Fruit fly (Drosophila melanogaster) whole organism, prepupa: Measurements from ENCODE around the gene Zcchc7.

Source experiments
- Blimp-1 ChIP-seq: fragments of 200-800 bp; sonication (Bioruptor generic); optimal IDR thresholded peaks from 3 replicates; lab custom pipeline; 2017; ENCODE audit warnings: missing biosample characterization, missing genetic modification characterization, mild to moderate bottlenecking, moderate library complexity, missing genetic modification reagents
- CG10631 ChIP-seq: fragments of 200-800 bp; sonication (Bioruptor generic); optimal IDR thresholded peaks from 2 replicates; lab custom pipeline; 2016; ENCODE audit warnings: missing biosample characterization, missing genetic modification characterization
- CG10669 ChIP-seq: fragments of 200-800 bp; sonication (Bioruptor generic); optimal IDR thresholded peaks from 3 replicates; lab custom pipeline; 2018; ENCODE audit warnings: missing biosample characterization, mild to moderate bottlenecking, missing genetic modification characterization, moderate library complexity
- CG11762 ChIP-seq: fragments of 200-800 bp; sonication (Bioruptor generic); optimal IDR thresholded peaks from 3 replicates; lab custom pipeline; 2016; ENCODE audit warnings: missing biosample characterization, missing genetic modification characterization; ENCODE audit not compliant: insufficient read depth
- CG11902 ChIP-seq: fragments of 200-800 bp; sonication (Bioruptor generic); optimal IDR thresholded peaks from 3 replicates; lab custom pipeline; 2016; ENCODE audit warnings: missing biosample characterization, missing genetic modification characterization
- CG15336 ChIP-seq: fragments of 200-800 bp; sonication (Bioruptor generic); IDR thresholded peaks from 2 replicates; pipeline ENCODE4 v1.3.6; 2022; ENCODE audit warnings: missing biosample characterization, missing genetic modification characterization
- CG1621 ChIP-seq: fragments of 200-800 bp; sonication (Bioruptor generic); optimal IDR thresholded peaks from 3 replicates; lab custom pipeline; 2018; ENCODE audit warnings: missing biosample characterization, mild to moderate bottlenecking, missing genetic modification characterization
- CG3032 ChIP-seq: fragments of 200-800 bp; optimal IDR thresholded peaks from 2 replicates; lab custom pipeline; 2019; ENCODE audit warnings: missing biosample characterization, mild to moderate bottlenecking, missing genetic modification characterization, moderate library complexity
- CG31627 ChIP-seq: fragments of 200-800 bp; sonication (Bioruptor generic); optimal IDR thresholded peaks from 3 replicates; lab custom pipeline; 2016; ENCODE audit warnings: missing biosample characterization, missing genetic modification characterization
- CG32006 ChIP-seq: fragments of 200-800 bp; sonication (Bioruptor generic); optimal IDR thresholded peaks from 3 replicates; lab custom pipeline; 2017; ENCODE audit warnings: missing biosample characterization, mild to moderate bottlenecking, missing genetic modification characterization
- CG34406 ChIP-seq: fragments of 200-800 bp; sonication (Bioruptor generic); optimal IDR thresholded peaks from 3 replicates; lab custom pipeline; 2016; ENCODE audit warnings: missing biosample characterization, missing genetic modification characterization
- CG3919 ChIP-seq: fragments of 200-800 bp; sonication (Bioruptor generic); optimal IDR thresholded peaks from 3 replicates; lab custom pipeline; 2016; ENCODE audit warnings: missing biosample characterization, missing genetic modification characterization
- CG4318 ChIP-seq: fragments of 200-800 bp; sonication (Bioruptor generic); optimal IDR thresholded peaks from 3 replicates; lab custom pipeline; 2017; ENCODE audit warnings: missing biosample characterization, mild to moderate bottlenecking, missing genetic modification characterization
- CG6276 ChIP-seq: fragments of 200-800 bp; sonication (Bioruptor generic); optimal IDR thresholded peaks from 2 replicates; lab custom pipeline; 2017; ENCODE audit warnings: missing biosample characterization, mild to moderate bottlenecking, missing genetic modification characterization
- CG6792 ChIP-seq: fragments of 200-800 bp; sonication (Bioruptor generic); optimal IDR thresholded peaks from 3 replicates; lab custom pipeline; 2016; ENCODE audit warnings: missing biosample characterization, missing genetic modification characterization
- CG6854 ChIP-seq: fragments of 200-800 bp; sonication (Bioruptor generic); optimal IDR thresholded peaks from 2 replicates; lab custom pipeline; 2017; ENCODE audit warnings: missing biosample characterization, mild to moderate bottlenecking, missing genetic modification characterization
- CG7368 ChIP-seq: fragments of 200-800 bp; sonication (Bioruptor generic); optimal IDR thresholded peaks from 3 replicates; lab custom pipeline; 2016; ENCODE audit warnings: missing biosample characterization, missing genetic modification characterization
- CG8119 ChIP-seq: fragments of 200-800 bp; sonication (Bioruptor generic); IDR thresholded peaks from 3 replicates; pipeline ENCODE4 v1.3.6; 2022; ENCODE audit warnings: missing biosample characterization, missing genetic modification characterization
- CG8319 ChIP-seq: fragments of 200-800 bp; sonication (Bioruptor generic); optimal IDR thresholded peaks from 3 replicates; lab custom pipeline; 2016; ENCODE audit warnings: missing biosample characterization, missing genetic modification characterization
- CG8632 ChIP-seq: fragments of 200-800 bp; sonication (Bioruptor generic); optimal IDR thresholded peaks from 3 replicates; lab custom pipeline; 2016; ENCODE audit warnings: missing biosample characterization, missing genetic modification characterization
- CG9139 ChIP-seq: fragments of 200-800 bp; sonication (Bioruptor generic); optimal IDR thresholded peaks from 3 replicates; lab custom pipeline; 2017; ENCODE audit warnings: missing biosample characterization, mild to moderate bottlenecking, missing genetic modification characterization
- Eip75B ChIP-seq: fragments of 200-800 bp; sonication (Bioruptor generic); optimal IDR thresholded peaks from 3 replicates; lab custom pipeline; 2016; ENCODE audit warnings: missing biosample characterization, missing genetic modification characterization
- Eip78C ChIP-seq: fragments of 200-800 bp; sonication (Bioruptor generic); peaks from one replicate; lab custom pipeline; 2016; ENCODE audit warnings: missing biosample characterization, missing genetic modification characterization
- Eip93F ChIP-seq: fragments of 200-800 bp; sonication (Bioruptor generic); optimal IDR thresholded peaks from 2 replicates; lab custom pipeline; 2016; ENCODE audit warnings: missing biosample characterization, mild to moderate bottlenecking, missing genetic modification characterization
- Ets96B ChIP-seq: fragments of 200-800 bp; optimal IDR thresholded peaks from 2 replicates; lab custom pipeline; 2019; ENCODE audit warnings: missing biosample characterization, mild to moderate bottlenecking, missing genetic modification characterization, moderate library complexity
- Gug ChIP-seq: fragments of 200-800 bp; sonication (Bioruptor generic); IDR thresholded peaks from 2 replicates; pipeline ENCODE4 v1.3.6; 2022; ENCODE audit warnings: missing biosample characterization, missing genetic modification characterization
- Hr38 ChIP-seq: sonication (Bioruptor generic); optimal IDR thresholded peaks from 2 replicates; lab custom pipeline; 2016; ENCODE audit warnings: missing biosample characterization, missing genetic modification characterization
- Hr39 ChIP-seq: fragments of 200-800 bp; sonication (Bioruptor generic); optimal IDR thresholded peaks from 2 replicates; lab custom pipeline; 2016; ENCODE audit warnings: missing biosample characterization, missing genetic modification characterization
- Lpt ChIP-seq: fragments of 200-800 bp; sonication (Bioruptor generic); optimal IDR thresholded peaks from 3 replicates; lab custom pipeline; 2016; ENCODE audit warnings: missing biosample characterization, missing genetic modification characterization
- Met ChIP-seq: fragments of 200-800 bp; sonication (Bioruptor generic); optimal IDR thresholded peaks from 3 replicates; lab custom pipeline; 2016; ENCODE audit warnings: missing biosample characterization, missing genetic modification characterization
- OdsH ChIP-seq: fragments of 200-800 bp; sonication (Bioruptor generic); optimal IDR thresholded peaks from 3 replicates; lab custom pipeline; 2016; ENCODE audit warnings: missing biosample characterization, missing genetic modification characterization
- Sox14 ChIP-seq: fragments of 200-800 bp; sonication (Bioruptor generic); optimal IDR thresholded peaks from 3 replicates; lab custom pipeline; 2016; ENCODE audit warnings: missing biosample characterization, missing genetic modification characterization
- Sox15 ChIP-seq: fragments of 200-800 bp; sonication (Bioruptor generic); optimal IDR thresholded peaks from 3 replicates; lab custom pipeline; 2016; ENCODE audit warnings: missing biosample characterization, missing genetic modification characterization
- achi ChIP-seq: fragments of 200-800 bp; sonication (Bioruptor generic); optimal IDR thresholded peaks from 3 replicates; lab custom pipeline; 2016; ENCODE audit warnings: missing biosample characterization, missing genetic modification characterization
- acj6 ChIP-seq: fragments of 200-800 bp; sonication (Bioruptor generic); optimal IDR thresholded peaks from 3 replicates; lab custom pipeline; 2016; ENCODE audit warnings: missing biosample characterization, missing genetic modification characterization
- cyc ChIP-seq: fragments of 200-800 bp; sonication (Bioruptor generic); optimal IDR thresholded peaks from 3 replicates; lab custom pipeline; 2016; ENCODE audit warnings: missing biosample characterization, missing genetic modification characterization
- dac ChIP-seq: fragments of 200-800 bp; sonication (Bioruptor generic); optimal IDR thresholded peaks from 2 replicates; lab custom pipeline; 2017; ENCODE audit warnings: missing biosample characterization, mild to moderate bottlenecking, missing genetic modification characterization
- dsx ChIP-seq: fragments of 200-800 bp; optimal IDR thresholded peaks from 3 replicates; lab custom pipeline; 2019; ENCODE audit warnings: missing biosample characterization, mild to moderate bottlenecking, missing genetic modification characterization, moderate library complexity; ENCODE audit not compliant: poor library complexity, severe bottlenecking
- fd59A ChIP-seq: fragments of 200-800 bp; sonication (Bioruptor generic); optimal IDR thresholded peaks from 2 replicates; lab custom pipeline; 2017; ENCODE audit warnings: missing biosample characterization, mild to moderate bottlenecking, missing genetic modification characterization, missing genetic modification reagents
- fd85E ChIP-seq: fragments of 200-800 bp; sonication (Bioruptor generic); optimal IDR thresholded peaks from 3 replicates; lab custom pipeline; 2016; ENCODE audit warnings: missing biosample characterization, missing genetic modification characterization
- fkh ChIP-seq: fragments of 200-800 bp; sonication (Bioruptor generic); optimal IDR thresholded peaks from 3 replicates; lab custom pipeline; 2017; ENCODE audit warnings: missing biosample characterization, mild to moderate bottlenecking, missing genetic modification characterization, moderate library complexity
- net ChIP-seq: fragments of 200-800 bp; sonication (Bioruptor generic); optimal IDR thresholded peaks from 3 replicates; lab custom pipeline; 2016; ENCODE audit warnings: missing biosample characterization, missing genetic modification characterization
- pdm3 ChIP-seq: fragments of 200-800 bp; sonication (Bioruptor generic); optimal IDR thresholded peaks from 3 replicates; lab custom pipeline; 2016; ENCODE audit warnings: missing biosample characterization, missing genetic modification characterization
- salr ChIP-seq, 2 experiments: fragments of 200-800 bp; sonication (Bioruptor generic); optimal IDR thresholded peaks; 3 replicates each; lab custom pipeline; 2016 to 2018; ENCODE audit warnings: missing biosample characterization in 2 of 2, missing genetic modification characterization in 2 of 2, mild to moderate bottlenecking in 1 of 2
- spab ChIP-seq: fragments of 200-800 bp; sonication (Bioruptor generic); optimal IDR thresholded peaks from 2 replicates; lab custom pipeline; 2017; ENCODE audit warnings: missing biosample characterization, mild to moderate bottlenecking, missing genetic modification characterization, missing genetic modification reagents
- ss ChIP-seq, 2 experiments: fragments of 200-800 bp; sonication (Bioruptor generic); optimal IDR thresholded peaks; 2 replicates in 1 of 2; 3 replicates in 1 of 2; lab custom pipeline; 2017 to 2018; ENCODE audit warnings: mild to moderate bottlenecking in 2 of 2, missing biosample characterization in 2 of 2, missing genetic modification characterization in 2 of 2, moderate library complexity in 1 of 2
- svp ChIP-seq: fragments of 200-800 bp; sonication (Bioruptor generic); peaks from one replicate; lab custom pipeline; 2016; ENCODE audit warnings: missing biosample characterization, missing genetic modification characterization
- vri ChIP-seq: fragments of 200-800 bp; sonication (Bioruptor generic); optimal IDR thresholded peaks from 3 replicates; lab custom pipeline; 2016; ENCODE audit warnings: missing biosample characterization, mild to moderate bottlenecking, missing genetic modification characterization

Zcchc7 gene

dm6 chr3L:16796603-16797002 lies 48.6 kb upstream of the Zcchc7 start (continued):
- TF ChIP-seq acj6 (GFP tag; lab: Kevin White, UChicago): no peak
- TF ChIP-seq CG32006 (GFP tag; lab: Kevin White, UChicago): no peak
- TF ChIP-seq CG11762 (GFP tag; lab: Kevin White, UChicago): peak; percentile 9
- peak; percentile 83 for TF ChIP-seq Met
- peak; percentile 44 for TF ChIP-seq Sox15 (GFP tag; lab: Kevin White, UChicago)
- TF ChIP-seq salr (GFP tag; optimal IDR thresholded peaks at IDR 0.05; lab: Kevin White, UChicago): peak in 1 of 2 experiments; percentile 46
- TF ChIP-seq Ets96B (tag; lab: Kevin White, UChicago): no peak
- peak; percentile 73 for TF ChIP-seq Hr39 (GFP tag; lab: Kevin White, UChicago)
- peak; percentile 71 for TF ChIP-seq CG8632 (GFP tag; lab: Kevin White, UChicago)
- no peak for TF ChIP-seq Eip78C (GFP tag; lab: Kevin White, UChicago)
- TF ChIP-seq CG3032 (tag; lab: Kevin White, UChicago): peak; percentile 33
- TF ChIP-seq CG10631 (GFP tag; lab: Kevin White, UChicago): peak; percentile 69
- peak; percentile 71 for TF ChIP-seq CG31627 (GFP tag; lab: Kevin White, UChicago)
- no peak for TF ChIP-seq fd85E (GFP tag; lab: Kevin White, UChicago)

dm6 chr3L:16800026-16800425 lies 45.2 kb upstream of the Zcchc7 start:
- TF ChIP-seq svp (GFP tag; lab: Kevin White, UChicago) (peak; percentile 88), achi (GFP tag; lab: Kevin White, UChicago) (no peak), CG6854 (GFP tag; lab: Kevin White, UChicago) (peak; percentile 76), CG6792 (GFP tag; lab: Kevin White, UChicago) (peak; percentile 14), net (GFP tag; lab: Kevin White, UChicago) (peak; percentile 64), fkh (GFP tag; lab: Kevin White, UChicago) (peak; percentile 19), CG3032 (tag; lab: Kevin White, UChicago) (no peak), spab (GFP tag; lab: Kevin White, UChicago) (no peak), CG9139 (peak; percentile 58), CG4318 (GFP tag; lab: Kevin White, UChicago) (no peak), pdm3 (GFP tag; lab: Kevin White, UChicago) (no peak), CG1621 (tag; lab: Kevin White, UChicago) (no peak), CG8319 (GFP tag; lab: Kevin White, UChicago) (no peak), CG32006 (GFP tag; lab: Kevin White, UChicago) (peak; percentile 1), CG8119 (peak; percentile 41; the same call in 2 of the 3 replicates), vri (GFP tag; lab: Kevin White, UChicago) (peak; percentile 87), CG6276 (GFP tag; lab: Kevin White, UChicago) (peak; percentile 53), CG10669 (GFP tag; lab: Kevin White, UChicago) (peak; percentile 26), Hr39 (GFP tag; lab: Kevin White, UChicago) (no peak), Hr38 (GFP tag; lab: Kevin White, UChicago) (no peak), Sox15 (GFP tag; lab: Kevin White, UChicago) (no peak), CG11902 (GFP tag; lab: Kevin White, UChicago) (no peak), CG34406 (GFP tag; lab: Kevin White, UChicago) (peak; percentile 12), Eip78C (GFP tag; lab: Kevin White, UChicago) (peak; percentile 29), CG10631 (GFP tag; lab: Kevin White, UChicago) (no peak), Blimp-1 (GFP tag; lab: Kevin White, UChicago) (no peak), dsx (GFP tag; lab: Kevin White, UChicago) (peak; percentile 7), Gug (no peak), Eip75B (GFP tag; lab: Kevin White, UChicago) (no peak), CG8632 (GFP tag; lab: Kevin White, UChicago) (no peak), fd59A (GFP tag; lab: Kevin White, UChicago) (no peak), Eip93F (no peak), salr (GFP tag; optimal IDR thresholded peaks at IDR 0.05; lab: Kevin White, UChicago) (no peak), Ets96B (tag; lab: Kevin White, UChicago) (no peak), dac (GFP tag; lab: Kevin White, UChicago) (no peak), CG31627 (GFP tag; lab: Kevin White, UChicago) (no peak), Sox14 (GFP tag; lab: Kevin White, UChicago) (no peak), fd85E (GFP tag; lab: Kevin White, UChicago) (peak; percentile 31), Lpt (GFP tag; lab: Kevin White, UChicago) (peak; percentile 10), ss (GFP tag; optimal IDR thresholded peaks at IDR 0.05; lab: Kevin White, UChicago) (peak; percentile 56 to 70), CG3919 (peak; percentile 57), CG15336 (GFP tag; lab: Robert Waterston, UW) (peak; percentile 57; the same call in 1 of the 2 replicates), OdsH (GFP tag; lab: Kevin White, UChicago) (no peak), CG7368 (GFP tag; lab: Kevin White, UChicago) (peak; percentile 9), cyc (GFP tag; lab: Kevin White, UChicago) (no peak)
